Fruit fly (Drosophila melanogaster): Measurements from ENCODE around the gene Tim8.

Gene Tim8

DNA sequence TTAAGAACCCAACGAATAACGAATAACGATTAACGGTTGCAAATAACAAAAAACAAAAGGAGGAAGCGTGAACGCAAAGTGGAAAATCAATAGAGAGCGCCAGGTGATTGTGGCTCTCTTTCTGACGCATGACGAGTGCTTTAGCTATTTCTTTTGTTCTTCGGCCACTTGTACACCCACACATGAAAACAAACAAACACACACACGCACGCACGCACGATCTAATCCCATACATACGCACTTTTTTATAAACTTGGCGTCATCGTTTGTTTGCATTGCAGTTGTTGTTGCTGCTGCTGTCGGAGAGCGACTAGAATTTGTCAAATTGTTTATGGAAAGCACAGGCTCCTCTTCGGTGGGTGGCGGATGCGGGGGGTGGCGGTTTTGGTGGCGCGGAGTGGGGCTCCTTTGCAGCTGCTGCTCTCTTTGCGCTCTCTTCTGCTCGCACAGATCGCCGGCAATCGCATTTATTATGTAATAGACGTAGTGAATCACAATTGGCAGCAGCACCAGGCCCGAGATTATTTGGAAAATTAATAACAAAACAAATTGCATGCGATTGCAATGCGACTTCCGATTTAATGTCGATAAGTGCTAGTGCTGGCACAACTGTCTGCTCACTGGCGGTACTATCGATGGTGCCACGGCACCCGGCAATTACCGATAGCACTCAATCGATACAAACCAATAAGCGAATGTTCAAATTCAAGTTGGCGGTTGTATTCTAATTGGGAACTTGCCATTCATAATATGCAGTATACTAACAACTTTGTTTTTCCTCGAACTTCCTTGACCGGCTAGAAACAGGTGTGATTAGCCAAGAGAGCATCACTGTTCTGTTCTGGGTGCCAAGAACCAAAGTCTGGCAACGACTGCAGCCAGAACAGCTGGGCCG, 29.0 kb upstream of the Tim8 start (continued):
- peak; percentile 50 for TF ChIP-seq ey (GFP tag; optimal IDR thresholded peaks at IDR 0.05)

DNA sequence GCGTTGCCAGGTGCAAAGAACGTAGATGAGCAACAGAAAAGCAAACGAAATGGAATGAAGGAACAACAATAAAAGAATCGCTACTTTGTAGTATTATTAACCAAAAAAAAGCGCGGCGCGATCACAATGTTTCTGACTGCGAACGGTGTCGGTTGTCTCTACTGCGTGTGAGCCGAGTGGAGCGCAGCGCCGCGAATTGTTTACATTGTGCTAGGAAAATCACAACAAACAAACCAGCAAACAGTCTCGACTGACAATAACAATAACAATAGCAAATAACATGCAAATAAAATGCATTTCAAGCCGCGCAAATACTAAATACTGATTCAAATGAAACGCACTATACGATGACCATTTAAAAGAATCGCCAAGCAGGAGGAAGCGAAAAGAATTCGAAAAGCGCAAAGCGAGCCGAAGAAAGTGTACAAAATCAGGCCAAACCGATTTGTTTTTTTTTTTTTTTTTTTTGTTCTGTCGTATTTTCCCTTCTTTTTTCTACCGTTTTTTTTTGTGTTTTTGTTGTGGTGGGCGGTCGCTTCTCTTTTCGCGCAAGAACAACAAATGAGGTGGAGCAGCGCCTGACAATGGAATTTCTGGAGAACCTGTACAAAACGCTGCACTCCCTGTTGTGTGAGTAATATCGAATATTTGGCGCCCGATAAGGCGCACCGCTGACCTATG, 28.2 kb upstream of the Tim8 start, which contains the start of the genes CG34348 and Kap3:
Gene CG34348 (plus strand): TSS at position 6 of the 681 bp plus-strand sequence.
Gene Kap3 (minus strand): TSS at position 217 of the 681 bp plus-strand sequence.
- peak; percentile 75 for TF ChIP-seq psq (GFP tag; optimal IDR thresholded peaks at IDR 0.05)
- peak; percentile 15 for TF ChIP-seq h (GFP tag; optimal IDR thresholded peaks at IDR 0.05)
- peak; percentile 29 for TF ChIP-seq woc (GFP tag; optimal IDR thresholded peaks at IDR 0.05)
- no peak for TF ChIP-seq CG9705 (GFP tag; optimal IDR thresholded peaks at IDR 0.05)
- TF ChIP-seq Myc (optimal IDR thresholded peaks at IDR 0.05), result no peak
- TF ChIP-seq Dif (GFP tag; optimal IDR thresholded peaks at IDR 0.05; ENCODE audit: partially characterized antibody), result peak; percentile 9
- no peak for TF ChIP-seq OdsH (GFP tag; optimal IDR thresholded peaks at IDR 0.05)

DNA sequence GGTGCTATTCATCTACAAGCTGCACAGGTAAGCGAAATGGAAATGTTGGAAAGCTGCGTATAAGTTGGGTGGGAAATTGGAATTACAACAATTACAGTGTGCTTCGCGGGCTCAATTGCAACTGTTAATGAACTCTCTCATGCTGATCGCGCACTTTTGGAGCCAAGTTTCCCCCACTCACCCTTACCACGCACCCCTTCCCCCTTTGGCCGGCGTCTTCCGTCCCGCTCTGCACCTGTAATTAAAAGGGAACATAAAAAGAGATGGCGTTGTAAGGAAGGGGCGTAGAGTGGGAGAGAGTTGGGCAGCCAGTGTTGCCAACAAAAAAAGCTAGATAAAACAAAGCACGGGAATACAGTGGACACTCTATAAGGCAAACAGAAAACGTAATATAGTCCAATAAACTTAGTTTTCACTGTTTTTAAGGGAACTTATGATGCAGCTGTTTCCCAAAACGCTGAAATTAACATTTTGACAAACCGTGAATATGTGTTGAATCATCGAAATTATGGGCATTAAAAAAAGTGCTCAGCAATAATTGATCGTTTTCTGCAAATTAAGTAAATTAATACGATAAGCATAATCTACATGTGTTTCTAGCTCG, 27.4 kb upstream of the Tim8 start:
- no peak for TF ChIP-seq br (GFP tag; optimal IDR thresholded peaks at IDR 0.05)
- no peak for TF ChIP-seq Rel (GFP tag; optimal IDR thresholded peaks at IDR 0.05)
- no peak for TF ChIP-seq Rel (tag; optimal IDR thresholded peaks at IDR 0.05)
- TF ChIP-seq foxo (GFP tag; optimal IDR thresholded peaks at IDR 0.05), result peak in 1 of 2 experiments; percentile 27
- TF ChIP-seq CG32264 (GFP tag; optimal IDR thresholded peaks at IDR 0.05), result no peak
- TF ChIP-seq dsf (GFP tag; optimal IDR thresholded peaks at IDR 0.05; ENCODE audit: borderline replicate concordance), result no peak
- no peak for TF ChIP-seq Mio (GFP tag; optimal IDR thresholded peaks at IDR 0.05)
- no peak for TF ChIP-seq Abd-B (GFP tag; optimal IDR thresholded peaks at IDR 0.05)
- TF ChIP-seq Hr83 (GFP tag; optimal IDR thresholded peaks at IDR 0.05; ENCODE audit: poor library complexity, severe bottlenecking), result no peak
- TF ChIP-seq N (GFP tag; optimal IDR thresholded peaks at IDR 0.05), result no peak
- TF ChIP-seq dl (GFP tag; optimal IDR thresholded peaks at IDR 0.05; ENCODE audit: insufficient read depth in 1 of 2, partially characterized antibody in 2 of 2), result no peak
- TF ChIP-seq dmrt93B (GFP tag; optimal IDR thresholded peaks at IDR 0.05), result no peak
- TF ChIP-seq OdsH (GFP tag; optimal IDR thresholded peaks at IDR 0.05), result no peak
- no peak for TF ChIP-seq Jra (GFP tag; optimal IDR thresholded peaks at IDR 0.05)
- no peak for TF ChIP-seq CG9705 (GFP tag; optimal IDR thresholded peaks at IDR 0.05)
- no peak for TF ChIP-seq Dfd (GFP tag; optimal IDR thresholded peaks at IDR 0.05)
- peak; percentile 13 for TF ChIP-seq woc (GFP tag; optimal IDR thresholded peaks at IDR 0.05)
- no peak for TF ChIP-seq rgr (GFP tag; optimal IDR thresholded peaks at IDR 0.05)
- peak; percentile 1 for TF ChIP-seq fru (GFP tag; optimal IDR thresholded peaks at IDR 0.05)
- TF ChIP-seq tai (GFP tag; optimal IDR thresholded peaks at IDR 0.05), result no peak
- TF ChIP-seq HLH106 (tag; optimal IDR thresholded peaks at IDR 0.05), result no peak
- no peak for TF ChIP-seq Dif (GFP tag; optimal IDR thresholded peaks at IDR 0.05; ENCODE audit: partially characterized antibody)
- no peak for TF ChIP-seq sv (GFP tag; optimal IDR thresholded peaks at IDR 0.05)
- TF ChIP-seq psq (GFP tag; optimal IDR thresholded peaks at IDR 0.05), result no peak

DNA sequence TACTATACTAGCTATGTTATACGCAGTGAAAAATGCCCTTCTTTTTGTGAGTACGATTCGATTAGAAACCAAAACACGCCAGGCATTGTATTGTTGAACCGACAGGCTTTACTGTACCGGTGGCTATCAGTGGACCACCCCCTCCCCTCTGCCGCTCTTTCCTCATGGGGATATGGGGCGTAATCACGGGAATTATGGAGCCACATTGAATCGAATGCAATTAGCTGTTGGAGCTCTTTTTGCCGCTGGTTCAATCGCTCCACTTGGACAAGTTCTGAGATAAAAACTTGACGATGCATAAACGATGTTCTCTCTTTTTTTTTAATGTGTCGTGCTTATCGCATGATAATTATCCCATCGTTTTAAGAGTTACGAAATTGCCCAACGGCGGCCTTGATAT, 26.1 kb upstream of the Tim8 start:
- peak in 1 of 2 experiments; percentile 26 for TF ChIP-seq foxo (GFP tag; optimal IDR thresholded peaks at IDR 0.05)
- TF ChIP-seq HLH106 (tag; optimal IDR thresholded peaks at IDR 0.05), result peak; percentile 3
- TF ChIP-seq Dif (GFP tag; optimal IDR thresholded peaks at IDR 0.05; ENCODE audit: partially characterized antibody), result no peak

DNA sequence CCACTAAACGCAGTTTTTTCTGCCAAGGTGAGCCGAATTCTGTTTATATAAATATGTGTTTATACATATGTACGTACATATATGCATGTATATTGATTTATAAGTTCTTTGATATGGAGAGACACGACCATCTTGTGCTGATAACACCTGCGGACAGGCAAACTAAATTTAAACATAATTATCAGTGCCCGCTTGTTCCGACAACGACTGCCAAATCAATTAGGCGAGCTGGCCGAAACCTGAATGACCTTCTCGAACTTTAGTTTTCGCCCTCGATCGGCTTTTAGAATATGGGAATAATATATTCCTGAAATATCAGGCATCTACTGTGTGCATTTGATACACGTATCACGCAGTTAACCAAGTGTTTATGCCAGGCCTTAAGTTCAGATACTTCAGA, 25.5 kb upstream of the Tim8 start:
- TF ChIP-seq pan (optimal IDR thresholded peaks at IDR 0.05) (no peak), CrebA (GFP tag; optimal IDR thresholded peaks at IDR 0.05; ENCODE audit: borderline replicate concordance) (no peak), Abd-B (GFP tag; optimal IDR thresholded peaks at IDR 0.05) (no peak), Dif (GFP tag; optimal IDR thresholded peaks at IDR 0.05; ENCODE audit: partially characterized antibody) (no peak), HLH106 (tag; optimal IDR thresholded peaks at IDR 0.05) (no peak), Hr83 (GFP tag; optimal IDR thresholded peaks at IDR 0.05; ENCODE audit: poor library complexity, severe bottlenecking) (no peak), CG9705 (GFP tag; optimal IDR thresholded peaks at IDR 0.05) (no peak), psq (GFP tag; optimal IDR thresholded peaks at IDR 0.05) (no peak), foxo (GFP tag; optimal IDR thresholded peaks at IDR 0.05) (no peak), tai (GFP tag; optimal IDR thresholded peaks at IDR 0.05) (no peak), brk (GFP tag; optimal IDR thresholded peaks at IDR 0.05) (no peak), Sp1 (GFP tag; optimal IDR thresholded peaks at IDR 0.05) (no peak), Dfd (GFP tag; optimal IDR thresholded peaks at IDR 0.05) (no peak), sv (GFP tag; optimal IDR thresholded peaks at IDR 0.05) (no peak)

Measured in whole organism, wandering third instar larva.